Worm (Caenorhabditis elegans): Measurements from ENCODE around the gene glb-20.

The glb-20 gene

DNA sequence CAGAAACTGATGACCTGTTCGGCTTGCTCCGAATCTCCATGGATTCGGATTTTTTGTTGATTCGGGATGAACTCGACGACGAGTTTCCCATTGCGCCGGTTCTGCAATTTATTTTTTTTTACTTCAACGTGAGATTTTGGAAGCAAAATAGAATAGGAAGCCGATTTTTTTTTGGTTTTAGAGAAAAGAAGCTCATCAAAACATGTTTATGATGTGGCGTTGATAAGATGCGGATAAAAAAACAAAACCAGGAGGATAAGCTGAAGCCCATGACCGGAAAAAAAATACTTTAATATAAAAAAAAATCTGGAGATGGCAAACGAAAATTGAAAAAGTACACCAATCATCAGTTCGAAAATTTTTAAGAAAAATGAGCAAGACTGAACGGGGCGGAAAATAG lies at the start of gene glb-20:
glb-20 (minus strand) TSS at position 101 of the 400 bp plus-strand sequence.
- TF ChIP-seq him-1 (tag; optimal IDR thresholded peaks at IDR 0.05), result no peak

DNA sequence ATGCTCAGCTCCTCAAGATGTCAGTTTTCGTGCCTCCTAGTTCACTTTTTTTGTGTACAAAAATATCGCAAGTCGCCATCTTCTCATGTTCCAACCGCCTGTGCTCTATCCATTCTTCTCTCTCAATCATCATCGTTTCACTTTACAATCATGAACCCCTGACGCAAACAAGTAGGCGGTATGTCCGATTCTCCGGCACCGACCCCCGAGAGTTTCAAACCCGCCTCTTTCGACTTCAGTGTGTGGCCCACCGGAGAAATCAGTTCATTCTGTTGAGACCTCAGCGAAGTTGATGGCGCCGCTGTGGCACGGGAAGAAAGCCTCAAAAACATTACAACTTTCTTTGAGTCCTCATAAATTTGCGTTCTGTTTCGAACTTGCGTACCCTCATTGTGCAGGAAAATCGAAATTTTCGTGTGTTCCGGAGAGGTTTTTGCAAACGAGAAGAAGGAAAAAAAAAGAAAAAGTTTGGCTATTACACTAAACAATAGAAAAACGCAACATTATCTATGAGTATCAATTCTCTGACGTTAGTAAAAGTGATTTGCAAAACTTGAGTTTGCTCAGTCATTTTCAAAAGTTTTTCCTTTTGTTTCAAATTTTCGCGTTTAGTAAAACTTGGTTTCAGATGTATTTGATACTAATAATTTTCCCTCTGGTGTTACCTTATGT lies 49.1 kb upstream of the glb-20 start, which contains the start of gene F54B11.9:
F54B11.9 (plus strand) TSS at position 622 of the 672 bp plus-strand sequence.
- TF ChIP-seq him-1 (tag; optimal IDR thresholded peaks at IDR 0.05) (no peak), dao-5 (tag; optimal IDR thresholded peaks at IDR 0.05) (no peak), W03F9.2 (tag; optimal IDR thresholded peaks at IDR 0.05) (no peak)

DNA sequence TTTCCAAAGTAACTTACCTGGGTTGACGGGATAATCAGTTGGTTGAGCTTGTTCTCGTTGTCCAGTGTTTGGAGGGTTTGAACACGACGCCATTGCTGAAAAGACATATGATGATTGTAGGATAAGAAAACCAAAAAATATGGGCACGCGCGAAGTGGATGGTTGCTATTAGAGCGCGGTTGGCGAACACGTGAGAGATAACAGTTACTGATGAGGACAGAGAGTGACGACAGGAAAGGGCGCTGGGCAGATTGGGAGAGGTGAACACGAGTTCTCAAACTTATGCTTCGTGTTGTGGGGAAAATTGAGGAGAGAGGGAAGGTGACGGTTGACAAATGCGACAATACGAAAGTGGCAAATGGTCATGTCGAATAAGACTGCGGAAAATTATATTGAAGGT lies 47.9 kb upstream of the glb-20 start, which contains the start of gene F54B11.8:
F54B11.8 (minus strand) TSS at position 101 of the 400 bp plus-strand sequence.
- no peak for TF ChIP-seq dao-5 (tag; optimal IDR thresholded peaks at IDR 0.05)
- no peak for TF ChIP-seq him-1 (tag; optimal IDR thresholded peaks at IDR 0.05)
- no peak for TF ChIP-seq W03F9.2 (tag; optimal IDR thresholded peaks at IDR 0.05)

DNA sequence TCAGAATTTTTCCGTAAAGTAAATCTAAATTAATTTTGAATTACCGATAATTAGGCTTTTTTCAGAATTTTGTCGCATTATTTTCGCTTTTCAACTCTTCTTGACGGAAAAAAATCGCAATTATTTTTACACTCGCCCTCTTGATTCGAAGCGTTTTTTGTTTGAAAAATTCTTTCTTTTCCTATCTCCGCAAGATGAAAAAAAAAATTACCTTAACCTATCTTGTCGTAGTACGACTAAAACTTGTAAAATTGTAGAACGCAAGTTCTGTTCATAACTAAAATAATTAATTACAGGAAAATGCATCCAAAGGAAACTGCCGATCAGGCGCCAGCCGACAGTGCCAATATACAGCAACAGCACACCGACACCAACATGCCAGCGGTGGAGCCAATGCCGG lies 44.2 kb upstream of the glb-20 start, which contains the start of gene F54B11.7:
F54B11.7 (plus strand) TSS at position 301 of the 400 bp plus-strand sequence.
- TF ChIP-seq him-1 (tag; optimal IDR thresholded peaks at IDR 0.05) (no peak), dao-5 (tag; optimal IDR thresholded peaks at IDR 0.05) (no peak), W03F9.2 (tag; optimal IDR thresholded peaks at IDR 0.05) (no peak)

DNA sequence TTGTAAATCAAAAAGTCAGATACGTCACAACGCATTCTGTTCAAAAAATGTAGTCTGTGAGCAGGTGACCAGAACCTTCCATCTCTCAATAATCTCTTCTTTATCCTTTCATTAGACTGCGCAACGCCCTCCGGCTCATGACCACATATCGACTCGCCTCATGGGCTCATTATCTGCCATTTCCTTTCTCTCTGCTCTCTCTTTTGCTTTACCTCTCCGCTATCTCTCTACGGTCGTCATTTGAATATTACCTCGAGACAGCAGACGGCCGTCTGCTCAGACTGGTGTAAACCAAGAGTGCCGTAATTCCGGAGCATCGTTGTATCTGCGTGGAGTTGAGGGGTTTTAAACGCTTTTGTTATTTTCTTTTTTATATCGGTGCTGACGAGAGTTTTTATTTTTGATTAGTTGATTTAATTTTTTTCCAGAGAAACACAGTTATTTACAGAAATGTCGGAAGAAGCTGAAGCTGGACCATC lies 42.1 kb upstream of the glb-20 start, which contains the start of gene bra-1:
bra-1 (plus strand) TSS at position 429 of the 479 bp plus-strand sequence.
- TF ChIP-seq W03F9.2 (tag; optimal IDR thresholded peaks at IDR 0.05) (no peak), dao-5 (tag; optimal IDR thresholded peaks at IDR 0.05) (no peak), him-1 (tag; optimal IDR thresholded peaks at IDR 0.05) (no peak)

DNA sequence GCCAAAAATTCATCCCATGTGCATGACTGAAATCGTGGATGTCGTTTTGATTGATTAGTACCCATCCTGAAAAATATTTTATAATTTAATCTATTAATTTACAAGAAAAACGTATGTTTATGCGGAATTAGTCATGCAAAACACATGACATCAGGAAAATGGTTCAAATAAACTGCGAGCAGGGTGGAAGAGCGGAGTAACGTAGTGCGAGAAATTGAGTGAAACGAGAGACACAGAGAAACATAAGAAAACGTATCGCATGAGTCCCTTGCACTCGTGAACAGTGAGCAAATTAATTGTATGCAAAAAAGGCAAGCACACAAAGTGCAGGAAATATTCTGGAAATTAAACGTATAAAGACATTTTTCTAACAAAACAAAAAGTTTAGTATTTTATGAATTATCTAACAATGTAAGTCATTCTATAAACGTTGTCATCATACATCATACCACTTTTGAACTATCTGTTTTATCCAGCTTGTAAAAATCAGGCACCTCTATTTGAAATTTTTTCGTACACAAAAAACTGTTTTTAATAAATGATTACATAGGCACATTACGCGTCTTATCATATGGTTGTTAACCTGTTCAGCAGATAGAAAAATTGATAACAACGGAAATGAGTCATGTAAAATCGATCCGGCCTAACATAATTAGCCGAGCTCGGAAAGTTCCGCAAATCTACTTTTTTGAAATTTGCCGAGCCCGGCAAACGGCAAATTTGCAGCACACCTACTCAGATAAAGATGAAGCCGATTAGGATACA lies 40.2 kb upstream of the glb-20 start, which contains the start of gene F54B11.5:
F54B11.5 (minus strand) TSS at position 66 of the 765 bp plus-strand sequence.
- TF ChIP-seq him-1 (tag; optimal IDR thresholded peaks at IDR 0.05) (no peak), dao-5 (tag; optimal IDR thresholded peaks at IDR 0.05) (no peak)

DNA sequence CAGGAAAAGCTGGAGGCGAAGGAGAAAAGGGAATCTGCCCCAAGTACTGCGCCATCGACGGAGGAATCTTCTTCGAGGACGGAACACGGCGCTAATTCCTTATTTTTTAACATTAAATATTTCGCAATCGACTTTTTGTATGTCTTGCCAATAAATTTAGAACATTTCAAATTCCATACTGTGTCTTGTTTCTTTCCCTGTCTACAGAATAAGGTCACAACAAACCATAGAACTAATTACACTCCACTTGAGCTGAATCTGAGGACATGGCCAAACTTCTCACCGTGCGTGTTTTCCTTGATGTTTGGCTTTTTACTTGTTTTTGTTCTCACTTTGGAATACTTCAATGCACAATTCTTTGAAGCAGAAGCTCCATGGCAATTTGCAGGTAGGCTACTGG lies 36.4 kb upstream of the glb-20 start, which contains the start of gene F54B11.4:
F54B11.4 (plus strand) TSS at position 301 of the 400 bp plus-strand sequence.
- no peak for TF ChIP-seq him-1 (tag; optimal IDR thresholded peaks at IDR 0.05)
- TF ChIP-seq W03F9.2 (tag; optimal IDR thresholded peaks at IDR 0.05), result no peak

DNA sequence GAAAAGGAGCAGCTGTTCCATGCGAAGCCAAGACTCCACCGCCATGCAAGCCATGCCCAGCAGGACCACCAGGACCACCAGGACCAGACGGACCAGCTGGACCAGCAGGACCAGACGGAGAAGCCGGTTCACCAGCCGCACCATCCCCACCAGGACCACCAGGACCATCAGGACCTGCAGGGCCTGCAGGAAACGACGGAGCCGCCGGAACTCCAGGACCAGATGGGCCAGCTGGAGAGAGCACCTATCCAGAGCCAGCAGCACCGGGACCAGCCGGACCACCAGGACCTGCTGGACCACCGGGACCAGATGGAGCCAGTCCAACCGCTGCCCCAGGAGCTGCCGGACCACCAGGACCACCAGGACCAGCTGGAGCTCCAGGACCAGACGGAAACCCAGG lies 36.0 kb upstream of the glb-20 start:
- no peak for TF ChIP-seq him-1 (tag; optimal IDR thresholded peaks at IDR 0.05)
- no peak for TF ChIP-seq dao-5 (tag; optimal IDR thresholded peaks at IDR 0.05)
- TF ChIP-seq W03F9.2 (tag; optimal IDR thresholded peaks at IDR 0.05), result no peak

DNA sequence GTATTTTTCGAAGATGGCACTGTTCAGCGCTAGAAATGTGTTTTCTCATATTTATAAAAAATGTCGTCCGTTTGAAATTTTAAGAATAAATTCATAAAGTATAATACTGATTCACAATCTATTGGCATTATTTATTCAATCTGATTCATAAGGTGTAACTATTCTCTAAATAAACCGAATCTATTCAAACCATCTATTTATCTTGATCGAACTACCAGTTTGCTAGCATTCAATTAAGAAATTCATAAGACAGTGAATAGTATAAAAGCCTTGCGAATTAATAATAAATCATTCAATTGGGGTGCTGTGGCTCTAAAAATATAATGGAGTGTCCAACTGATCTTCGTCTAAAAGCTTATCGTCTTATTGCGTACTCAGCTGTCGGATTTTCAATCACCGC lies 35.2 kb upstream of the glb-20 start, which contains the start of gene col-44:
col-44 (plus strand) TSS at position 301 of the 400 bp plus-strand sequence.
- TF ChIP-seq him-1 (tag; optimal IDR thresholded peaks at IDR 0.05), result no peak
- TF ChIP-seq W03F9.2 (tag; optimal IDR thresholded peaks at IDR 0.05), result no peak
- TF ChIP-seq dao-5 (tag; optimal IDR thresholded peaks at IDR 0.05), result no peak

DNA sequence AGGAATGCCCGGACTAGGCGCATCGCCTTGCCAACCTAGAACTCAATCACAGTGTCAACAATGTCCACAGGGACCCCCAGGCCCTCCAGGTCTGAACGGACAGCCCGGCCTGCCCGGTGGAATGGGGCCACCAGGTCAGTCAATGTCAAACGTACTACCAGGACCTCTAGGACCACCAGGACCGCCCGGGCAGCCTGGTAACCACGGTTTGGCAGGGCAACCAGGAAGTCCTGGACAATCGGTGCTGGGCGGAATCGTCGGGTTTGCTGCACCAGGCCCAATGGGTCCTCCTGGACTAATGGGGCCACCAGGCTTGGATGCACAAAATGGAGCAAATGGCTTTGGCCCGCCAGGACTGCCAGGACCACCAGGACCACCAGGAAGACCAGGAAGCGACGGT lies 34.7 kb upstream of the glb-20 start:
- TF ChIP-seq dao-5 (tag; optimal IDR thresholded peaks at IDR 0.05) (no peak), W03F9.2 (tag; optimal IDR thresholded peaks at IDR 0.05) (no peak), him-1 (tag; optimal IDR thresholded peaks at IDR 0.05) (no peak)

DNA sequence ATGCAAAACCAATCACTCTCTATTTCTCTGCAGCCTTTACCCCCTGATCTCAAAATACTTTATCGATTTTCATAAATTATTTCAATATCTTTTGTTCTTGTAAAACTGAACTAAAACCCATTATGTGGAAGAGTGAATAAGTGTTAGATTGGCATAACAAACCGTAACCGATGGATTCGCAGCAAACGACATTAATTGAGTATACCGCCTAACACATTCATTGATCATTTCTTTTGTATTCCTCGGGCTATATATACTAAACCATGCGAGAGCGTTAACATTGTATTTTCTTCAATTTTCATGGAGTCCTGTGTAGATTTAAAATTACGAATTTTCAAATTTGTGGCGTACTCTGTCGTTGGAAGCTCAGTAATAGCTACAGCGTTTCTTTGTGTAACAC lies 33.8 kb upstream of the glb-20 start, which contains the start of gene col-9:
col-9 (plus strand) TSS at position 301 of the 400 bp plus-strand sequence.
- no peak for TF ChIP-seq him-1 (tag; optimal IDR thresholded peaks at IDR 0.05)
- TF ChIP-seq dao-5 (tag; optimal IDR thresholded peaks at IDR 0.05), result no peak
- TF ChIP-seq W03F9.2 (tag; optimal IDR thresholded peaks at IDR 0.05), result no peak

DNA sequence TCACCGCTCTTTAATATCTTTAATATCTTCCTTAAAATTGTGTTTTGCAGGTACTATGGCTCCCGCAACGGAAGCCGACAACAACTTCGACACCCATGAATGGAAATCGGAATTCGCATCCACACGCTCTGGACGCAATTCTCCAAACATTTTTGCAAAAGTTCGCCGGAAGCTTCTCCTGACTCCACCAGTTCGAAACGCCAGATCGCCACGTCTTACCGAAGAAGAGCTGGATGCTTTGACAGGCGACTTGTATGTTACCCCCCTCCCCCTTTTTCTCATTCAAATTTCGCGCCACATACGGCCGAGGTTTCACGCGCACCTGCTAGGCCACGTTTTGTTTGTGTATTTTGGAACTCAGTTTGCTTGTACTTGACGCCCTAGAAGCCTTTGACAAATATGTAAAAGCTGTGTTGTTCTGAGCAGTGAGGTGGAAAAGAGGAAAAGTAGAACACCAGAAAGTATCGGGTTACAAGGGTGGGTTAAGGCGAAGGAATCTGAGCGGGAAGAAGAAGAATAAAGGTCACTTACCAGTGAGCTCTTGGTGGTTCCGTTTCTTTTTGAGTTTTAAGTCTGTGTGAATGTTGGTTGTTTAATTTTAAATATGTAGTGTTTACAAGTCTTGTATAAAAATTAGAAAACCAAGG lies 28.9 kb upstream of the glb-20 start, which contains the start of gene unc-84:
unc-84 (plus strand) TSS at position 51 of the 647 bp plus-strand sequence.
- TF ChIP-seq him-1 (tag; optimal IDR thresholded peaks at IDR 0.05) (no peak), dao-5 (tag; optimal IDR thresholded peaks at IDR 0.05) (no peak), W03F9.2 (tag; optimal IDR thresholded peaks at IDR 0.05) (no peak)

DNA sequence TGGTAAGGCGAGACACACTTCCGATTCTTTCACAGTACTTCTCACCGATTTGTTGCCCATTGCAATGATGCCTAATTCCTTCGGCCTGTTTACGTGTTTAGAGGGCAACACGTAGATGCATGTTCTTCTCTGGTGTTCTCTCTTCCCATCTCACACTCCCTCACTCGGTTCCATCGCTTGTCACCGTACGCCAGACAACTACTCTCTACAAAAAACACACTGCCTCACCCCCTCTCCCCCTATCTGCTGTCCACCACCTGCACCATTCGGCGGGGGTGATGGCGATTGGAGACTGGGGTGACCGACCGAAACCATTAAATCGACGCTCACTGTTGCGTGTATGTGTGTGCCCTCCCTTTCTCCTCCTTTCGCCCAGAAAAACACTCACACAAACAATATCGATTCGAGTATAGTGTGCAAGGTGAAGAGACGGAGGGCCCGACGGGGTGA lies 28.0 kb upstream of the glb-20 start:
- TF ChIP-seq W03F9.2 (tag; optimal IDR thresholded peaks at IDR 0.05) (no peak), him-1 (tag; optimal IDR thresholded peaks at IDR 0.05) (no peak), dao-5 (tag; optimal IDR thresholded peaks at IDR 0.05) (no peak)
